Fruit fly (Drosophila melanogaster) whole organism, embryonic: ENCODE results near the gene CG10214.

Experiments
- CG10274 ChIP-seq: fragments of 200-800 bp; sonication (Bioruptor generic); optimal IDR thresholded peaks from 3 replicates; lab custom pipeline; 2017; ENCODE audit warnings: missing biosample characterization, mild to moderate bottlenecking, missing genetic modification characterization
- CG1603 ChIP-seq: fragments of 200-800 bp; sonication (Bioruptor generic); optimal IDR thresholded peaks from 2 replicates; lab custom pipeline; 2019; ENCODE audit warnings: missing biosample characterization, mild to moderate bottlenecking, missing genetic modification characterization, moderate library complexity
- CG4328 ChIP-seq: fragments of 200-800 bp; sonication (Bioruptor generic); optimal IDR thresholded peaks from 3 replicates; lab custom pipeline; 2017; ENCODE audit warnings: missing biosample characterization, missing genetic modification reagents, missing genetic modification characterization
- CG6765 ChIP-seq: fragments of 200-800 bp; sonication (Bioruptor generic); optimal IDR thresholded peaks from 3 replicates; lab custom pipeline; 2017; ENCODE audit warnings: missing biosample characterization, mild to moderate bottlenecking, missing genetic modification characterization
- Ets65A ChIP-seq: fragments of 200-800 bp; sonication (Bioruptor generic); peaks from one replicate; lab custom pipeline; 2016; ENCODE audit warnings: missing biosample characterization, missing genetic modification characterization
- Ets97D ChIP-seq: fragments of 200-800 bp; sonication (Bioruptor generic); optimal IDR thresholded peaks from 3 replicates; lab custom pipeline; 2016; ENCODE audit warnings: missing biosample characterization, missing genetic modification characterization
- Nf-YB ChIP-seq: fragments of 200-800 bp; sonication (Bioruptor generic); optimal IDR thresholded peaks from 3 replicates; lab custom pipeline; 2019; ENCODE audit warnings: missing biosample characterization, mild to moderate bottlenecking, missing genetic modification characterization, moderate library complexity
- Nf-YC ChIP-seq: fragments of 200-800 bp; optimal IDR thresholded peaks from 3 replicates; lab custom pipeline; 2019; ENCODE audit warnings: missing biosample characterization, mild to moderate bottlenecking, missing genetic modification characterization, moderate library complexity
- abd-A ChIP-seq: fragments of 200-800 bp; sonication (Bioruptor generic); optimal IDR thresholded peaks from 3 replicates; lab custom pipeline; 2019; ENCODE audit warnings: missing biosample characterization, mild to moderate bottlenecking, missing genetic modification characterization, moderate library complexity
- chinmo ChIP-seq: fragments of 200-800 bp; sonication (Bioruptor generic); IDR thresholded peaks from 4 replicates; pipeline ENCODE4 v1.3.6; 2022; ENCODE audit warnings: missing biosample characterization, missing genetic modification characterization; ENCODE audit not compliant: partially characterized antibody
- scrt ChIP-seq: fragments of 200-800 bp; sonication (Bioruptor generic); optimal IDR thresholded peaks from 2 replicates; lab custom pipeline; 2018; ENCODE audit warnings: missing biosample characterization, mild to moderate bottlenecking, missing genetic modification characterization, moderate library complexity
- sd ChIP-seq: fragments of 200-800 bp; sonication (Bioruptor generic); optimal IDR thresholded peaks from 3 replicates; lab custom pipeline; 2018; ENCODE audit warnings: missing biosample characterization, mild to moderate bottlenecking, missing genetic modification characterization, moderate library complexity
- trem ChIP-seq: fragments of 200-800 bp; optimal IDR thresholded peaks from 3 replicates; lab custom pipeline; 2019; ENCODE audit warnings: missing biosample characterization, mild to moderate bottlenecking, missing genetic modification characterization, moderate library complexity
- z ChIP-seq: fragments of 200-800 bp; sonication (Bioruptor generic); IDR thresholded peaks from 3 replicates; pipeline ENCODE4 v1.3.6; 2022; ENCODE audit warnings: missing biosample characterization, missing genetic modification characterization

CG10214 gene

dm6 chr3R:23718297-23718941, 48.9 kb downstream of the CG10214 start, which contains the start of gene nau:
Gene nau, minus strand, starts transcription at chr3R:23718357.
- TF ChIP-seq CG6765: no peak
- TF ChIP-seq sd (tag; lab: Kevin White, UChicago): peak; percentile 65
- peak; percentile 50 for TF ChIP-seq CG4328 (GFP tag; lab: Kevin White, UChicago)
- peak; percentile 1 for TF ChIP-seq abd-A
- no peak for TF ChIP-seq CG10274 (GFP tag; lab: Kevin White, UChicago)
- peak; percentile 59 for TF ChIP-seq Nf-YC (tag; lab: Kevin White, UChicago)
- peak; percentile 80 for TF ChIP-seq Nf-YB (GFP tag; lab: Kevin White, UChicago)
- no peak for TF ChIP-seq trem (tag; lab: Kevin White, UChicago)
- TF ChIP-seq CG1603 (tag; lab: Kevin White, UChicago): no peak
- TF ChIP-seq Ets65A: peak; percentile 92
- TF ChIP-seq Ets97D (GFP tag; lab: Kevin White, UChicago): no peak
- TF ChIP-seq z (GFP tag; lab: Robert Waterston, UW): peak; percentile 92
- TF ChIP-seq scrt (GFP tag; lab: Kevin White, UChicago): no peak
- 0 out of 4 replicates have a peak, but pooled peaks have one; percentile 15 for TF ChIP-seq chinmo (GFP tag; lab: Robert Waterston, UW)
